Worm (Caenorhabditis elegans) whole organism, L1 larva: ENCODE results near the gene pst-2.

ENCODE experiments used
- C34B4.2 ChIP-seq: sonication (generic microtip); optimal IDR thresholded peaks from 2 replicates; lab custom pipeline; 2017; ENCODE audit warnings: mild to moderate bottlenecking, missing genetic modification characterization, missing compliant biosample characterization
- alr-1 ChIP-seq: fragments of 200-800 bp; sonication (Bioruptor generic); optimal IDR thresholded peaks from 2 replicates; lab custom pipeline; 2018; ENCODE audit warnings: borderline replicate concordance, mild to moderate bottlenecking, missing genetic modification characterization, missing compliant biosample characterization
- dpl-1 ChIP-seq, 3 experiments: fragments of 150-350 bp in 2 of 3; sonication (generic microtip) in 1 of 3; optimal IDR thresholded peaks; 2 replicates each; lab custom pipeline; 2014 to 2017; ENCODE audit warnings: missing biosample characterization in 3 of 3, missing genetic modification characterization in 3 of 3, missing genetic modification reagents in 3 of 3
- dsc-1 ChIP-seq: sonication (generic microtip); optimal IDR thresholded peaks from 2 replicates; lab custom pipeline; 2016; ENCODE audit warnings: mild to moderate bottlenecking, missing genetic modification characterization, missing compliant biosample characterization
- efl-1 ChIP-seq, 4 experiments: fragments of 150-350 bp; optimal IDR thresholded peaks in 3 of 4; peaks in 1 of 4; 1 replicate in 1 of 4; 2 replicates in 3 of 4; lab custom pipeline; 2014; ENCODE audit warnings: missing biosample characterization in 2 of 4, missing genetic modification characterization in 2 of 4, missing genetic modification reagents in 2 of 4
- elt-2 ChIP-seq: sonication (generic microtip); optimal IDR thresholded peaks from 2 replicates; lab custom pipeline; 2016; ENCODE audit warnings: missing genetic modification characterization, mild to moderate bottlenecking, inconsistent platforms, missing compliant biosample characterization, missing genetic modification reagents
- ets-5 ChIP-seq: fragments of 200-800 bp; sonication (Bioruptor generic); IDR thresholded peaks from 2 replicates; pipeline ENCODE4 v1.3.6; 2022; ENCODE audit warnings: missing genetic modification characterization, missing compliant biosample characterization
- fkh-10 ChIP-seq: sonication (generic microtip); optimal IDR thresholded peaks from 2 replicates; lab custom pipeline; 2017; ENCODE audit warnings: missing biosample characterization, missing genetic modification reagents, missing genetic modification characterization
- fkh-4 ChIP-seq: sonication (generic microtip); optimal IDR thresholded peaks from 2 replicates; lab custom pipeline; 2016; ENCODE audit warnings: missing compliant biosample characterization, missing genetic modification characterization, borderline replicate concordance
- fos-1 ChIP-seq: fragments of 150-350 bp; optimal IDR thresholded peaks from 2 replicates; lab custom pipeline; 2014; ENCODE audit warnings: missing biosample characterization, missing genetic modification characterization
- hpl-2 ChIP-seq: fragments of 150-350 bp; optimal IDR thresholded peaks from 2 replicates; lab custom pipeline; 2014; ENCODE audit warnings: missing biosample characterization, missing genetic modification reagents, missing genetic modification characterization
- lin-14 ChIP-seq: fragments of 200-800 bp; sonication (Bioruptor generic); optimal IDR thresholded peaks from 2 replicates; lab custom pipeline; 2018; ENCODE audit warnings: mild to moderate bottlenecking, missing genetic modification characterization, moderate library complexity, missing compliant biosample characterization
- lsy-2 ChIP-seq, 2 experiments: fragments of 150-350 bp; optimal IDR thresholded peaks; 2 replicates each; lab custom pipeline; 2014; ENCODE audit warnings: missing biosample characterization in 2 of 2, missing genetic modification characterization in 2 of 2
- nhr-20 ChIP-seq: sonication (generic microtip); optimal IDR thresholded peaks from 2 replicates; lab custom pipeline; 2016; ENCODE audit warnings: mild to moderate bottlenecking, missing genetic modification characterization, missing compliant biosample characterization
- nhr-237 ChIP-seq: fragments of 150-350 bp; optimal IDR thresholded peaks from 2 replicates; lab custom pipeline; 2014; ENCODE audit warnings: missing biosample characterization, missing genetic modification characterization
- nhr-28 ChIP-seq: fragments of 150-350 bp; optimal IDR thresholded peaks from 2 replicates; lab custom pipeline; 2014; ENCODE audit warnings: missing biosample characterization, missing genetic modification characterization
- nhr-71 ChIP-seq: sonication (generic microtip); optimal IDR thresholded peaks from 2 replicates; lab custom pipeline; 2016; ENCODE audit warnings: mild to moderate bottlenecking, missing genetic modification characterization, moderate library complexity, missing compliant biosample characterization
- nhr-76 ChIP-seq: sonication (generic microtip); optimal IDR thresholded peaks from 2 replicates; lab custom pipeline; 2017; ENCODE audit warnings: missing biosample characterization, missing genetic modification characterization
- nhr-77 ChIP-seq: fragments of 150-350 bp; optimal IDR thresholded peaks from 2 replicates; lab custom pipeline; 2014; ENCODE audit warnings: missing biosample characterization, missing genetic modification characterization
- nhr-84 ChIP-seq: sonication (generic microtip); optimal IDR thresholded peaks from 2 replicates; lab custom pipeline; 2017; ENCODE audit warnings: missing biosample characterization, missing genetic modification characterization
- pqm-1 ChIP-seq: sonication (generic microtip); optimal IDR thresholded peaks from 3 replicates; lab custom pipeline; 2017; ENCODE audit warnings: missing biosample characterization, missing genetic modification characterization
- rnt-1 ChIP-seq: sonication (generic microtip); optimal IDR thresholded peaks from 2 replicates; lab custom pipeline; 2016; ENCODE audit warnings: mild to moderate bottlenecking, missing genetic modification characterization, moderate library complexity, missing compliant biosample characterization
- skn-1 ChIP-seq: fragments of 150-350 bp; optimal IDR thresholded peaks from 2 replicates; lab custom pipeline; 2014; ENCODE audit warnings: missing biosample characterization, missing genetic modification characterization
- snu-23 ChIP-seq: sonication (generic microtip); optimal IDR thresholded peaks from 2 replicates; lab custom pipeline; 2016; ENCODE audit warnings: missing genetic modification characterization, missing compliant biosample characterization
- sptf-1 ChIP-seq: fragments of 150-350 bp; optimal IDR thresholded peaks from 2 replicates; lab custom pipeline; 2014; ENCODE audit warnings: missing biosample characterization, missing genetic modification characterization
- tbx-2 ChIP-seq: sonication (generic microtip); optimal IDR thresholded peaks from 2 replicates; lab custom pipeline; 2016; ENCODE audit warnings: missing genetic modification characterization, missing compliant biosample characterization
- unc-130 ChIP-seq: fragments of 150-350 bp; optimal IDR thresholded peaks from 2 replicates; lab custom pipeline; 2017; ENCODE audit warnings: missing biosample characterization, missing genetic modification characterization, inconsistent platforms
- unc-30 ChIP-seq: sonication (generic microtip); optimal IDR thresholded peaks from 2 replicates; lab custom pipeline; 2017; ENCODE audit warnings: missing biosample characterization, missing genetic modification characterization
- vab-15 ChIP-seq: sonication (generic microtip); optimal IDR thresholded peaks from 2 replicates; lab custom pipeline; 2017; ENCODE audit warnings: missing genotype, mild to moderate bottlenecking, missing genetic modification characterization, missing compliant biosample characterization
- zip-4 ChIP-seq: fragments of 200-800 bp; sonication (Bioruptor generic); optimal IDR thresholded peaks from 2 replicates; lab custom pipeline; 2018; ENCODE audit warnings: mild to moderate bottlenecking, missing genetic modification characterization, moderate library complexity, missing compliant biosample characterization
- ztf-11 ChIP-seq, 2 experiments: sonication (generic microtip); optimal IDR thresholded peaks; 2 replicates each; lab custom pipeline; 2016 to 2017; ENCODE audit warnings: missing genetic modification characterization in 2 of 2, missing biosample characterization in 1 of 2, missing compliant biosample characterization in 1 of 2

The pst-2 gene

DNA sequence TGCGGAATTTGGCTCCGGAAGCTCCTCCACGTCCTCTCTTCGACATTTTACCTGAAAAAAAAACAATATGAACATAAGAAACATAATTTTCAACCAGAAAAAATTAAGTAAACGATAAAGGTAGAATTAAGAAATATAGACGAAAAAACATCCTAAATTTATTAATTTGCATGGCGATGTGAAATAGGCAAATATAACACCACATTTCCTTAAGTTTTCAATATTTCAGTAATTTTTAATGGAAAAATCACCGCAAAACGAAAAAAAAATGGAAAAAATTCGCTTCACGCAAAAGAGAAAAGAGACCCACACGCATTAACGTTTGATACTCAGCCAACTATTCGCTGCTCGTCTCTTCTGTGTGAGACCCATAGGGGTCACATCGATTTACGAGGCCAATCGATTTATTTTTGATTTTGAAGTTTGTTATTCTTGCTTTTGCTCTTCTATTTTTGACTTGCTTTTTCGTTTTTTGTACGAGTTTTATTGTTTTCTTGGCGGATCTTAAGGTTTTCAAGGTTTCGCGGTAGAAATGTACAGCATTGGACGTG, 25.9 kb downstream of the pst-2 start, which contains the start of gene rpl-23 (continued):
- peak; percentile 86 to 88 (median 88) for TF ChIP-seq dpl-1 (GFP tag; optimal IDR thresholded peaks at IDR 0.05; lab: Kevin White, UChicago)
- TF ChIP-seq nhr-237 (tag; lab: Kevin White, UChicago), result peak; percentile 82
- no peak for TF ChIP-seq nhr-76 (tag; lab: Kevin White, UChicago)
- TF ChIP-seq nhr-84 (tag; lab: Kevin White, UChicago), result peak; percentile 47
- TF ChIP-seq C34B4.2 (tag; lab: Kevin White, UChicago), result no peak
- peak; percentile 71 for TF ChIP-seq zip-4 (GFP tag; lab: Kevin White, UChicago)
- peak in 1 of 2 experiments; percentile 39 for TF ChIP-seq ztf-11 (tag; optimal IDR thresholded peaks at IDR 0.05; lab: Kevin White, UChicago)
- TF ChIP-seq skn-1 (tag; lab: Kevin White, UChicago), result peak; percentile 97
- peak; percentile 92 for TF ChIP-seq fos-1 (tag; lab: Kevin White, UChicago)

DNA sequence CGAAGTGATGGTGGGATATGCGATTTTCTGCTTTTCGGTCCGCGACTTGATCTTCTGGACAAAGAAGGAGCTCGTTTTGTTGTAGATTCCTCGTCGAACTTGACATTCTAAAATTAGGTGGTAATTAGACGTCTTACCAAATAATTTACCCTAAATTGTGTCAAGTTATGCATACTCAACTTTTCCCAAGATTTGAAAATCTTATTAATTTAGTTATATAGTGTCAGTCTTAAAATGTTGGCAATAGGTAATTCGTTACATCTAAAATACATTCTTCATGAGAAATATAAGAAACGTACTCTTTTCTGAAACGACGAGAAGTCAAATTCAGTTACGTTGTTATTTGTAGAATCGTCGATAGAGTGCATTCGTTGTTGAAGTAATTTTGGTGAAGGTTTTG, 27.3 kb downstream of the pst-2 start:
- no peak for TF ChIP-seq sptf-1 (tag; lab: Kevin White, UChicago)
- TF ChIP-seq alr-1 (tag; lab: Kevin White, UChicago), result peak; percentile 99
- TF ChIP-seq, all 84 proteins: peak for 1

DNA sequence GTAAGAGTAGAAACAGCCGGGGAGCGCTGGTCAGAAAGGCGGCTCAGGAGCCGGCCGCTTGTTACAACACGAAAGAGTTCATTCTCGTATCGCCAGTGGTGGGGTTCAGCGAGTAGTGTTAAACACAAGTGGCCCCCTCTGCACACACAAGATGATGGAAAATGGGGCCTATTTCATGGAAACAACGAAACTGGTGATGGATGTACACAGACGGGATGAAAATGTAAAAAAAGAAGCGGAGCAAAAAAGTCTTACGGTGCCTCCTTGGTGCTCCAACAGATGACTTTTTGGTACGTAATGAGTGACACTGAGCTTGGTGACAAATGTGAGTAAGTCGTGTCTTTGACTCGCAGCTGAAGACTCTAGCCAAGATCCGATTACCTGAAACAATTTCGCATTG, 27.8 kb downstream of the pst-2 start:
- TF ChIP-seq fkh-10 (GFP tag; lab: Kevin White, UChicago) (no peak), nhr-28 (tag; lab: Kevin White, UChicago) (no peak), hpl-2 (GFP tag; lab: Kevin White, UChicago) (no peak), nhr-71 (peak; percentile 25), unc-30 (tag; lab: Kevin White, UChicago) (no peak), rnt-1 (tag; lab: Kevin White, UChicago) (peak; percentile 50), C34B4.2 (tag; lab: Kevin White, UChicago) (no peak), fkh-4 (no peak), tbx-2 (no peak), lin-14 (GFP tag; lab: Kevin White, UChicago) (peak; percentile 55), dsc-1 (tag; lab: Kevin White, UChicago) (peak; percentile 37), nhr-77 (tag; lab: Kevin White, UChicago) (no peak), snu-23 (GFP tag; lab: Kevin White, UChicago) (no peak), lsy-2 (tag; optimal IDR thresholded peaks at IDR 0.05; lab: Kevin White, UChicago) (peak in 1 of 2 experiments; percentile 19), unc-130 (no peak), ets-5 (GFP tag; lab: Robert Waterston, UW) (no peak)

DNA sequence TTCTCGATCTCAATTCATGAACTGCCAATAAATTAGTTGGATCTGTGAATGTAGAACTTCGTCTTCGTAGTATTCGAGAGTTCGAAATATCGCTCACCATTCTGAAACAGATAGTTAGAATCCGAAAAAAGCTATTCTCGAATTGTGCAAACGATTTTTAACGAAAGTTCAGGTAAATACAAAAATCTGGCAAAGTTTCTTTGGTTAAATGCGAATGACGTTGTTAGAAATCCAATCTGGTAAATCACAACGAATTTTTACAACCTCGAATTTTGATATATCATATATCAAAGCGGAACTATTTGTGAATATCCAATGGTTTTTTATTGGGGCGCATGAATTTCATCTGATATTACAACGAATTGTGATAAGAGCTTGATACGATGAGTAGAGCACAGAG, 29.0 kb downstream of the pst-2 start, which contains the start of gene hpo-28:
TSS of gene hpo-28 (minus strand) at position 101 of the 400 bp plus-strand sequence.
- TF ChIP-seq rnt-1 (tag; lab: Kevin White, UChicago) (peak; percentile 13), efl-1 (optimal IDR thresholded peaks at IDR 0.05; lab: Kevin White, UChicago) (no peak), efl-1 (GFP tag; optimal IDR thresholded peaks at IDR 0.05 in 1 of 2; lab: Kevin White, UChicago) (peak in 1 of 2 experiments; percentile 27), pqm-1 (tag; lab: Kevin White, UChicago) (no peak)
- TF ChIP-seq, all 84 proteins: peak for 2

DNA sequence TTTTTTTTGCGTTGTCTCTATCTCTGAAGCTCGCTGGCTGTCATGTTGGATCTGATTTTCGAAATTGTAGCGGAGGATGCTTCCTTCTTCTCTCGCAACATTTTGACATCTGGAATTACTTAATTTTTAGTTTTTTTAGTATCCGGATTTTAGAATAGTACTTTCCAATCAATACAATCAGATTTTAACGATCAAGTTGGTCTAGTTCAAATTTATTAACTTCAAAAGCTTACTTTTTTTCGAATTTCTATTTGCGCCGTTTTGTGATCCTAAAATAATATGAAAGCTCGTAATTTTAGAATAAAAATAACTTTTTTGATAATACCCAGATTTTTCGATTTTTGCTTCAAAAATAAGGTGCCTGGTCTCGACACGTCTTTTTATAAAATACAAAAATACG, 29.8 kb downstream of the pst-2 start, which contains the start of gene B0336.12:
TSS of gene B0336.12 (minus strand) at position 101 of the 400 bp plus-strand sequence.
- TF ChIP-seq fkh-4 (peak; percentile 41), vab-15 (no peak), elt-2 (tag; lab: Kevin White, UChicago) (no peak), nhr-20 (tag; lab: Kevin White, UChicago) (no peak), fos-1 (tag; lab: Kevin White, UChicago) (no peak), dsc-1 (tag; lab: Kevin White, UChicago) (peak; percentile 82)
- TF ChIP-seq, all 84 proteins: peak for 2
